Fruit fly (Drosophila melanogaster) whole organism, wandering third instar larva: ENCODE data around the gene CG10347.

ENCODE experiments used
- CG32264 ChIP-seq: fragments of 200-800 bp; sonication (Bioruptor generic); optimal IDR thresholded peaks from 2 replicates; lab custom pipeline; 2016; ENCODE audit warnings: missing biosample characterization, missing genetic modification characterization
- CG9705 ChIP-seq: fragments of 200-800 bp; sonication (Bioruptor generic); optimal IDR thresholded peaks from 2 replicates; lab custom pipeline; 2018; ENCODE audit warnings: missing biosample characterization, mild to moderate bottlenecking, missing genetic modification characterization
- CrebA ChIP-seq: fragments of 200-800 bp; sonication (Bioruptor generic); optimal IDR thresholded peaks from 2 replicates; lab custom pipeline; 2016; ENCODE audit warnings: missing biosample characterization, mild to moderate bottlenecking, missing genetic modification characterization, borderline replicate concordance
- GATAd ChIP-seq: sonication (Bioruptor generic); optimal IDR thresholded peaks from 2 replicates; lab custom pipeline; 2016; ENCODE audit warnings: missing biosample characterization, missing genetic modification characterization
- HLH106 ChIP-seq: fragments of 200-800 bp; optimal IDR thresholded peaks from 3 replicates; lab custom pipeline; 2019; ENCODE audit warnings: missing biosample characterization, mild to moderate bottlenecking, missing genetic modification characterization, moderate library complexity
- Hnf4 ChIP-seq: fragments of 200-800 bp; sonication (Bioruptor generic); optimal IDR thresholded peaks from 2 replicates; lab custom pipeline; 2016; ENCODE audit warnings: missing biosample characterization, mild to moderate bottlenecking, missing genetic modification characterization
- Hr78 ChIP-seq: fragments of >200 bp; optimal IDR thresholded peaks from 2 replicates; lab custom pipeline; 2017; ENCODE audit warnings: missing biosample characterization, missing genetic modification characterization
- Mio ChIP-seq: sonication (Bioruptor generic); optimal IDR thresholded peaks from 2 replicates; lab custom pipeline; 2016; ENCODE audit warnings: missing biosample characterization, missing genetic modification characterization
- Myc ChIP-seq: fragments of >200 bp; optimal IDR thresholded peaks from 2 replicates; lab custom pipeline; 2017
- N ChIP-seq: fragments of >200 bp; optimal IDR thresholded peaks from 2 replicates; lab custom pipeline; 2018; ENCODE audit warnings: missing biosample characterization, missing external identifiers, missing genetic modification characterization
- OdsH ChIP-seq: fragments of 200-800 bp; sonication (Bioruptor generic); optimal IDR thresholded peaks from 2 replicates; lab custom pipeline; 2016; ENCODE audit warnings: missing biosample characterization, mild to moderate bottlenecking, missing genetic modification characterization
- Sp1 ChIP-seq: fragments of 200-800 bp; sonication (Bioruptor generic); optimal IDR thresholded peaks from 3 replicates; lab custom pipeline; 2019; ENCODE audit warnings: missing biosample characterization, mild to moderate bottlenecking, missing genetic modification characterization, moderate library complexity
- Vsx2 ChIP-seq: fragments of 200-300, 225-300 bp; sonication (Bioruptor generic); optimal IDR thresholded peaks from 2 replicates; lab custom pipeline; 2018; ENCODE audit warnings: missing biosample characterization, missing genetic modification characterization; ENCODE audit not compliant: partially characterized antibody
- brk ChIP-seq: fragments of 200-800 bp; sonication (Bioruptor generic); optimal IDR thresholded peaks from 2 replicates; lab custom pipeline; 2016; ENCODE audit warnings: missing biosample characterization, mild to moderate bottlenecking, missing genetic modification characterization
- dl ChIP-seq, 2 experiments: fragments of 175-275, 200-275 bp in 1 of 2; fragments of 200-275 bp in 1 of 2; sonication (Bioruptor generic); optimal IDR thresholded peaks; lab custom pipeline; 2018; ENCODE audit warnings: mild to moderate bottlenecking in 2 of 2, missing biosample characterization in 2 of 2, missing genetic modification characterization in 2 of 2, moderate library complexity in 2 of 2; ENCODE audit not compliant: partially characterized antibody in 2 of 2, insufficient read depth in 1 of 2
- dmrt93B ChIP-seq: fragments of 200-800 bp; sonication (Bioruptor generic); optimal IDR thresholded peaks from 2 replicates; lab custom pipeline; 2018; ENCODE audit warnings: missing biosample characterization, mild to moderate bottlenecking, missing genetic modification characterization
- ey ChIP-seq: fragments of 200-800 bp; sonication (Bioruptor generic); optimal IDR thresholded peaks from 2 replicates; lab custom pipeline; 2016; ENCODE audit warnings: missing biosample characterization, missing genetic modification characterization
- foxo ChIP-seq, 2 experiments: fragments of 200-800 bp; sonication (Bioruptor generic); optimal IDR thresholded peaks; 2 replicates in 1 of 2; 3 replicates in 1 of 2; lab custom pipeline; 2016 to 2017; ENCODE audit warnings: missing biosample characterization in 2 of 2, missing genetic modification characterization in 2 of 2
- fru ChIP-seq: fragments of 200-800 bp; sonication (Bioruptor generic); optimal IDR thresholded peaks from 3 replicates; lab custom pipeline; 2016; ENCODE audit warnings: missing biosample characterization, mild to moderate bottlenecking, missing genetic modification characterization
- h ChIP-seq: fragments of 200-800 bp; sonication (Bioruptor generic); optimal IDR thresholded peaks from 3 replicates; lab custom pipeline; 2016; ENCODE audit warnings: missing biosample characterization, mild to moderate bottlenecking, missing genetic modification characterization
- jim ChIP-seq: fragments of 175-275, 200-325 bp; sonication (Bioruptor generic); optimal IDR thresholded peaks from 2 replicates; lab custom pipeline; 2016; ENCODE audit warnings: missing biosample characterization, mild to moderate bottlenecking, missing genetic modification characterization
- pan ChIP-seq: fragments of >200 bp; optimal IDR thresholded peaks from 2 replicates; lab custom pipeline; 2017
- psq ChIP-seq: fragments of 200-800 bp; sonication (Bioruptor generic); optimal IDR thresholded peaks from 3 replicates; lab custom pipeline; 2017; ENCODE audit warnings: missing biosample characterization, mild to moderate bottlenecking, missing genetic modification characterization, moderate library complexity
- rgr ChIP-seq: fragments of 200-800 bp; sonication (Bioruptor generic); optimal IDR thresholded peaks from 3 replicates; lab custom pipeline; 2016; ENCODE audit warnings: missing biosample characterization, mild to moderate bottlenecking, missing genetic modification characterization
- sage ChIP-seq: fragments of 200-800 bp; sonication (Bioruptor generic); optimal IDR thresholded peaks from 2 replicates; lab custom pipeline; 2016; ENCODE audit warnings: missing biosample characterization, mild to moderate bottlenecking, missing genetic modification characterization
- usp ChIP-seq: fragments of >200 bp; optimal IDR thresholded peaks from 2 replicates; lab custom pipeline; 2017; ENCODE audit warnings: missing biosample characterization, missing genetic modification characterization
- woc ChIP-seq: sonication (Bioruptor generic); optimal IDR thresholded peaks from 2 replicates; lab custom pipeline; 2016; ENCODE audit warnings: missing biosample characterization, mild to moderate bottlenecking, missing genetic modification characterization

CG10347 gene

dm6 chrX:11849267-11849666 is 5.5 kb downstream of the CG10347 start:
- no peak for TF ChIP-seq psq (GFP tag; lab: Kevin White, UChicago)
- no peak for TF ChIP-seq Hnf4 (GFP tag; lab: Kevin White, UChicago)
- no peak for TF ChIP-seq dl (GFP tag; optimal IDR thresholded peaks at IDR 0.05; lab: Kevin White, UChicago; ENCODE audit: insufficient read depth in 1 of 2, partially characterized antibody in 2 of 2)
- no peak for TF ChIP-seq dmrt93B (GFP tag; lab: Kevin White, UChicago)
- TF ChIP-seq Vsx2 (GFP tag; lab: Kevin White, UChicago), result no peak
- no peak for TF ChIP-seq woc (GFP tag; lab: Kevin White, UChicago)
- TF ChIP-seq Myc (lab: Kevin White, UChicago), result no peak
- no peak for TF ChIP-seq GATAd (GFP tag; lab: Kevin White, UChicago)
- no peak for TF ChIP-seq h (GFP tag; lab: Kevin White, UChicago)
- no peak for TF ChIP-seq pan (lab: Kevin White, UChicago)
- no peak for TF ChIP-seq Mio
- TF ChIP-seq Hr78 (GFP tag; lab: Kevin White, UChicago), result no peak
- no peak for TF ChIP-seq HLH106 (tag; lab: Kevin White, UChicago)
- no peak for TF ChIP-seq CrebA
- TF ChIP-seq Sp1 (GFP tag; lab: Kevin White, UChicago), result no peak
- TF ChIP-seq N (GFP tag; lab: Kevin White, UChicago), result no peak
- TF ChIP-seq CG9705 (GFP tag; lab: Kevin White, UChicago), result no peak
- no peak for TF ChIP-seq CG32264 (GFP tag; lab: Kevin White, UChicago)
- no peak for TF ChIP-seq brk (GFP tag; lab: Kevin White, UChicago)

dm6 chrX:11848507-11849264 is 6.0 kb downstream of the CG10347 start:
- no peak for TF ChIP-seq ey (GFP tag; lab: Kevin White, UChicago)
- no peak for TF ChIP-seq CrebA
- TF ChIP-seq Mio, result no peak
- no peak for TF ChIP-seq OdsH (GFP tag; lab: Kevin White, UChicago)
- TF ChIP-seq woc (GFP tag; lab: Kevin White, UChicago), result no peak
- no peak for TF ChIP-seq rgr (GFP tag; lab: Kevin White, UChicago)
- TF ChIP-seq Hr78 (GFP tag; lab: Kevin White, UChicago), result no peak

- TF ChIP-seq foxo (GFP tag; optimal IDR thresholded peaks at IDR 0.05; lab: Kevin White, UChicago) (no peak), OdsH (GFP tag; lab: Kevin White, UChicago) (no peak)
Observed at dm6 chrX:11846049-11846718, 8.5 kb downstream of the CG10347 start, which contains the start of gene CG15740. Gene CG15740 (minus strand): TSS chrX:11846099.

- no peak for TF ChIP-seq jim (GFP tag; lab: Kevin White, UChicago)
- TF ChIP-seq sage (GFP tag; lab: Kevin White, UChicago), result no peak
- TF ChIP-seq Hnf4 (GFP tag; lab: Kevin White, UChicago), result no peak
- TF ChIP-seq Vsx2 (GFP tag; lab: Kevin White, UChicago), result no peak
- TF ChIP-seq rgr (GFP tag; lab: Kevin White, UChicago), result no peak
- TF ChIP-seq OdsH (GFP tag; lab: Kevin White, UChicago), result no peak
- TF ChIP-seq pan (lab: Kevin White, UChicago), result no peak
- TF ChIP-seq, all 38 proteins: peak for 0
Observed at dm6 chrX:11841702-11842378, 12.9 kb downstream of the CG10347 start.

dm6 chrX:11839308-11839707 is 15.4 kb downstream of the CG10347 start, which contains the start of gene Cyp28c1:
Gene Cyp28c1 (plus strand): TSS chrX:11839608.
- TF ChIP-seq OdsH (GFP tag; lab: Kevin White, UChicago) (no peak), usp (GFP tag; lab: Kevin White, UChicago) (no peak), Hnf4 (GFP tag; lab: Kevin White, UChicago) (no peak), fru (GFP tag; lab: Kevin White, UChicago) (no peak), brk (GFP tag; lab: Kevin White, UChicago) (no peak)
